Worm (Caenorhabditis elegans): ENCODE measurements around the gene str-66.
"Not testable (repeated sequence)": the region's sequence is repeated elsewhere in the genome, so short reads cannot be mapped to it uniquely, and the experiment has no call there.

- not testable (repeated sequence) for TF ChIP-seq nhr-6 (tag; optimal IDR thresholded peaks at IDR 0.05); unc-39 (tag; optimal IDR thresholded peaks at IDR 0.05); fkh-10 (GFP tag; optimal IDR thresholded peaks at IDR 0.05); snpc-4 (tag; optimal IDR thresholded peaks at IDR 0.05); skn-1 (tag; optimal IDR thresholded peaks at IDR 0.05)
Measured at ce11 chrV:3102049-3102448, 2.0 kb downstream of the str-66 start, which contains the start of gene Y73C8C.4.
